Worm (Caenorhabditis elegans) whole organism, early embryonic: Measurements from ENCODE around the gene C28H8.2.
A peak's percentile ranks its signal among the peaks of the same experiment; 100 is the strongest.

Experiments
- B0310.2 ChIP-seq: sonication (generic microtip); optimal IDR thresholded peaks from 2 replicates; lab custom pipeline; 2016; ENCODE audit warnings: mild to moderate bottlenecking, missing genetic modification characterization, missing compliant biosample characterization
- F13C5.2 ChIP-seq: sonication (generic microtip); optimal IDR thresholded peaks from 2 replicates; lab custom pipeline; 2017; ENCODE audit warnings: mild to moderate bottlenecking, missing genetic modification characterization, inconsistent platforms, missing compliant biosample characterization
- aly-1 ChIP-seq: sonication (generic microtip); optimal IDR thresholded peaks from 2 replicates; lab custom pipeline; 2016; ENCODE audit warnings: missing genetic modification characterization, missing compliant biosample characterization
- ama-1 ChIP-seq: fragments of 150-350 bp; optimal IDR thresholded peaks from 2 replicates; lab custom pipeline; 2014
- ceh-13 ChIP-seq: fragments of 200-800 bp; sonication (Bioruptor generic); optimal IDR thresholded peaks from 2 replicates; lab custom pipeline; 2018; ENCODE audit warnings: mild to moderate bottlenecking, missing genetic modification characterization, missing compliant biosample characterization
- ceh-36 ChIP-seq: sonication (generic microtip); optimal IDR thresholded peaks from 2 replicates; lab custom pipeline; 2016; ENCODE audit warnings: missing genetic modification characterization, inconsistent platforms, missing compliant biosample characterization
- ets-7 ChIP-seq: sonication (generic microtip); optimal IDR thresholded peaks from 2 replicates; lab custom pipeline; 2016; ENCODE audit warnings: missing genotype, missing genetic modification characterization, missing compliant biosample characterization
- flt-1 ChIP-seq: fragments of 200-800 bp; sonication (Bioruptor generic); IDR thresholded peaks from 2 replicates; pipeline ENCODE4 v1.3.6; 2022; ENCODE audit warnings: missing genetic modification characterization, missing compliant biosample characterization
- hmbx-1 ChIP-seq: sonication (generic microtip); optimal IDR thresholded peaks from 2 replicates; lab custom pipeline; 2016; ENCODE audit warnings: mild to moderate bottlenecking, missing genetic modification characterization, missing compliant biosample characterization
- hmg-4 ChIP-seq: fragments of 200-800 bp; sonication (Bioruptor generic); optimal IDR thresholded peaks from 2 replicates; lab custom pipeline; 2018; ENCODE audit warnings: mild to moderate bottlenecking, missing genetic modification characterization, missing compliant biosample characterization
- hnd-1 ChIP-seq: sonication (generic microtip); optimal IDR thresholded peaks from 2 replicates; lab custom pipeline; 2016; ENCODE audit warnings: missing genetic modification characterization, missing compliant biosample characterization
- scrt-1 ChIP-seq: fragments of 200-800 bp; sonication (Bioruptor generic); IDR thresholded peaks from 2 replicates; pipeline ENCODE4 v1.3.6; 2022; ENCODE audit warnings: missing genetic modification characterization, missing compliant biosample characterization
- sea-1 ChIP-seq: fragments of 200-800 bp; sonication (Bioruptor generic); conservative IDR thresholded peaks from 2 replicates; pipeline ENCODE4 v1.3.6; 2022; ENCODE audit warnings: missing genetic modification characterization, missing compliant biosample characterization
- tbx-11 ChIP-seq: fragments of 200-800 bp; sonication (Bioruptor generic); IDR thresholded peaks from 2 replicates; pipeline ENCODE4 v1.3.6; 2022; ENCODE audit warnings: missing genetic modification characterization, missing compliant biosample characterization
- tbx-37 ChIP-seq: fragments of 200-800 bp; sonication (Bioruptor generic); conservative IDR thresholded peaks from 2 replicates; pipeline ENCODE4 v1.3.6; 2022; ENCODE audit warnings: missing genetic modification reagents, missing genetic modification characterization, missing compliant biosample characterization
- tra-4 ChIP-seq: sonication (generic microtip); optimal IDR thresholded peaks from 2 replicates; lab custom pipeline; 2017; ENCODE audit warnings: missing genetic modification characterization, missing compliant biosample characterization

C28H8.2 gene

DNA sequence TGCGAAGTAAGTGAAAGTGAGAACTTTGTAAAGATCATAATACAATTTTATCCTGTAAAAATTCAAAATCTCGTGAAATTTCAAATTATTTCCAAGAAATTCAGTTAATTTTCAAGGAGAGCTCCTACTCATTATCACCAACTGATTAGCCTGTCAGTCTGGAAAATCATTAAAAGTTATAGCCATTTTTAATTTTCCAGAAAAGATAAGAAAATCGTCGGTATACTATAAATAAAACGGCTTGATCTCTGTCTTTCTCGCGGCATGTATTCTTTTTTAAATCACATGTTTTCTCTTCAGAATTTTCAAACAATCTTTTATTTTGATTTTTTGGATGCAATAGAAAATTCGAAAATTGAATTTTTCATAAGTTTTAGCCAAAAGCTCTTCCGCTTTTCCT lies 28.9 kb downstream of the C28H8.2 start:
- TF ChIP-seq hmbx-1 (no peak), aly-1 (tag; lab: Kevin White, UChicago) (no peak), scrt-1 (GFP tag; lab: Robert Waterston, UW) (no peak), F13C5.2 (tag; lab: Kevin White, UChicago) (no peak), hmg-4 (no peak), ets-7 (tag; lab: Kevin White, UChicago) (no peak), tra-4 (tag; lab: Kevin White, UChicago) (no peak), B0310.2 (tag; lab: Kevin White, UChicago) (no peak), sea-1 (no peak), hnd-1 (tag; lab: Kevin White, UChicago) (no peak)

DNA sequence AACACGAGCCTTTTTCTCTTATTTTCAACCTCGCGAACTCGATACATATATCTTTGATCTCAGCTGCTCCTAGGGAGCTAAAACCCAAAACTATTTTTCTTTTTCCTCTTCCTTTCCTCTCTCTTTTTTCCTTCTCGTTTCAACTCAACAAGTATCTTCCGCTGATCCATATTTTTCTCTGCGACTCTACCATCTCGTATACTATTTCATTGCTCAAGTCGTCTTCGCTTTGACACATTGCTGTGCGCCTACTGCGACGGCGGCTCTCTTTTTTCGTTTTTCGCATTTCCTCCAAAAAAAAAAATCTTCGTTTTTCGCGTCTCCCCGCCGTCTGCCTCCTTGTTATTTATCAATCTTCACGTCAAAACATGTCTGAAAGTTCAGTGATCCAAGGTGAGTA lies 29.7 kb downstream of the C28H8.2 start:
- TF ChIP-seq scrt-1 (GFP tag; lab: Robert Waterston, UW) (no peak), hnd-1 (tag; lab: Kevin White, UChicago) (no peak), F13C5.2 (tag; lab: Kevin White, UChicago) (no peak), sea-1 (no peak), B0310.2 (tag; lab: Kevin White, UChicago) (no peak), ceh-36 (tag; lab: Kevin White, UChicago) (no peak), ama-1 (lab: Kevin White, UChicago) (no peak), hmg-4 (no peak), tbx-37 (GFP tag; lab: Robert Waterston, UW) (no peak), tra-4 (tag; lab: Kevin White, UChicago) (no peak), ceh-13 (no peak), aly-1 (tag; lab: Kevin White, UChicago) (no peak)

DNA sequence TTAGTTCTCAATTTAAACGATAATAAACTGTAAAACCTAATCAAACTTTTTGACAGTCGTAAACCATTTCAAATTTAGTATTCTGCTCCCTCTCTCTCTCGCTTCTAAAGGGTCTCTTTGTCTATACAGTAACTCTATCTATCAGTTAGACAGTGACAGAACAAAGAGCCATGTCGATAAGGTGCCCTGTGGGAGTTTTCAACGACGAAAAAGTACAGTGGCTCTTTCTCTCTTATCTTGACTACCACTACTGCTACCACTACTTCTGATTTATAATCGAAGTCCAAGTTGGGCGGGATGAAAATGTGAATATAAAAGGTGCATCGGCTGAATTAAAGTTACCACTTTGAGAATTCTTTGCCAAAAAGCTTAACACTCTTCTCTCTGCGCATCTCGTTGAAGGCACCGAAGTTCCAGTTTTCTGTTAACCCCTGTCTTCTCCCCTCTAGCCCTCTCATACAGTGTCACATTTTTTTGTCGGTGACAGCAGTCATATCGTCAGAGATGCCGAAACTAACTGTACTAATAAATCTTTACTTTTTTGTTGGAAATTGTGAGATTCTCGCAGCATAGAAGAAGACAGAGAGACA lies 30.7 kb downstream of the C28H8.2 start:
- TF ChIP-seq hmg-4, result no peak
- TF ChIP-seq B0310.2 (tag; lab: Kevin White, UChicago), result no peak
- TF ChIP-seq hmbx-1, result no peak
- no peak for TF ChIP-seq tbx-11 (GFP tag; lab: Robert Waterston, UW)

DNA sequence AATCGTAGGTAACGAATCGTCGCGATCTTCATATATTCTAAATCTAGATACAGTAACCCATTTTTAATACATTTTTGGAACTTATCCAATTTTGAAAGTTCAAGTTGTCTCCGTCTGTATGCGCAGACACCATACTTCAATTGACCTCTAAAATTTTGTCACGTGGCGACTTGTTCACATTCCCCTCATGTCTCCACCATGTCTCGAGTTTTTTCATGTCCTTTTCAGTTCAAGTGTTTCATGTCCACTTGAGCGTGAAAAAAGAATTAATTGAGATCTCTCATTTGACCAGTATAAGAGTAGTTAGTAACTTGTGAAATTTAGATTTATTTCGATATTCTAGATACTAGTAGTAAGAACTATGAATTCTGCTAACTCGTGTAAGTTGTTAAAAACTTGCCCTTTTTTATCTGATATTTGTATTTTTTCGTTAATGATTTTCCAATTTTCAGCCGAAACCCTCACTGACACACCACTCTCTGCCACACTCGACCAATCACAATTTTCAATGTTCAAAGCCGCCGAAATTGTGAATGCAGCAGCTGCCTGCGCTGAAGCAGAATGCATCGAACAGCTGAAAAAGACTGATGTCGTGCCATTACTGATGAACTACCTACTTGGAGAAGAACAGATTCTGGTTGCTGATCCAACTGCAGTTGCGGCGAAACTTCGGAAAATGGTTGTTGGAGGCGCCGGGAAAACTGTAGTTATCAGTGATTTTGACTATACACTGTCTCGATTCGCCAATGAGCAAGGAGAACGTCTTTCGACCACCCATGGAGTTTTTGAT lies 31.7 kb downstream of the C28H8.2 start:
- no peak for TF ChIP-seq flt-1
- TF ChIP-seq hmg-4, result no peak
- TF ChIP-seq tbx-11 (GFP tag; lab: Robert Waterston, UW), result no peak
- TF ChIP-seq ceh-13, result no peak
- no peak for TF ChIP-seq ceh-36 (tag; lab: Kevin White, UChicago)
- TF ChIP-seq scrt-1 (GFP tag; lab: Robert Waterston, UW), result no peak
- no peak for TF ChIP-seq F13C5.2 (tag; lab: Kevin White, UChicago)

DNA sequence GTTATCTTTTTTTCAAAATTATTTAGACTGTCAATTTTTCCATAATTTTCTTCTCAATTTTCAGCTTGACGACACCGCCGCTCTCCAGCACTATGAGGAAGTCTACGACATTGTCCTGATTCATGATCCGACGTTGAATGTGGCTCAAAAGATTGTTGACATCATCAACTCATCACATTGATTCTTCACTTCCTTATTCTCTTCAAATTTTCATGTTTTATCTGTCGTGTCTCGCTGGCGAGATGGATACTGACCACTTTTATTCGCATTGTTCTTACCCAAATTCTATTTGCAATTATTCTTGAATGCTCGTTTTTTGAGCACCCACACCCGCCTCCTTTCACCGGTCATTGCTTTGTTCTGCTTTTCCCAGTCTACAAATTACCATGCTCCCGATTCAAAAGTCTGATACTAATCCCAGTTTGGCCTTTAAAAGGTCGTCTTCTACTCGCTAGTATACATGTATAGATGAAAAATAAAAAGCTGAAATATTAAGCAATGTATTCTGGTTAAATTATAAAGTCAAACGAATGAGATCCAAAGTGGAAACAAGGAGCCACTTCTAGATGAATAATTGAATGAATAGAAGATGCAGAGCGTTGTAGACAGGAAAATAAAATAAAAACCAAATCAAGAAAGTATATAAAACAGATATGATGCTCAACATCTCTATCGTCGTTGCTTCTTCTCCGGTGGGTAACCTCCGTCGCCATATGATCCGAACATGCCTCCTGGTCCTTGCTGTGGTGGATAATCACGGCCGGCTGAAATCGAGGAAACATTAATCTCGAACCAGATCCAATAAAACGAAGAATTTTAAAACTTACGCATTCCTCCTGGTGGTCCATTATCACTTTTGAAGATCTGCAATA lies 33.2 kb downstream of the C28H8.2 start:
- TF ChIP-seq ceh-13 (no peak), aly-1 (tag; lab: Kevin White, UChicago) (no peak), tbx-37 (GFP tag; lab: Robert Waterston, UW) (no peak), tra-4 (tag; lab: Kevin White, UChicago) (no peak)

DNA sequence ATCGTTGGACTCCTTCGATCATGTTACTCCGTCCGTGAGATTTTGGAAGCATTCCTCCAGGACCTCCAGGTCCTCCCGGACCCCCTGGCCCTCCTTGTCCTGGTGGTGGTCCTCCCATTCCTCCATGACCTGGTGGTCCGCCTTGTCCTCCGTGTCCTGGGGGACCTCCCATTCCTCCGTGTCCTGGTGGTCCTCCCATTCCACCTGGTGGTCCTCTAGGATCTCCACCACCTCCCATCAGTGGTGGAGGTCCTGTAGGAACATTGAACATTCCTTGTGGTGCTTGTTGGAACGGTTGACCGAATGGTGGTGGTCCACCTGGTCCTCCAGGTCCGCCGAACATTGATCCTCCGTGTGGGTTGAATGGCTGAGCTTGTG lies 33.8 kb downstream of the C28H8.2 start:
- 0 out of 2 replicates have a peak, but pooled peaks have one; percentile 21 for TF ChIP-seq tbx-11 (GFP tag; lab: Robert Waterston, UW)
- TF ChIP-seq ets-7 (tag; lab: Kevin White, UChicago), result no peak
- no peak for TF ChIP-seq aly-1 (tag; lab: Kevin White, UChicago)
- TF ChIP-seq hmbx-1, result no peak
- TF ChIP-seq sea-1, result no peak
- TF ChIP-seq tra-4 (tag; lab: Kevin White, UChicago), result no peak
- no peak for TF ChIP-seq ceh-36 (tag; lab: Kevin White, UChicago)
- TF ChIP-seq ama-1 (lab: Kevin White, UChicago), result no peak
- no peak for TF ChIP-seq flt-1
- peak; percentile 2 for TF ChIP-seq ceh-13

DNA sequence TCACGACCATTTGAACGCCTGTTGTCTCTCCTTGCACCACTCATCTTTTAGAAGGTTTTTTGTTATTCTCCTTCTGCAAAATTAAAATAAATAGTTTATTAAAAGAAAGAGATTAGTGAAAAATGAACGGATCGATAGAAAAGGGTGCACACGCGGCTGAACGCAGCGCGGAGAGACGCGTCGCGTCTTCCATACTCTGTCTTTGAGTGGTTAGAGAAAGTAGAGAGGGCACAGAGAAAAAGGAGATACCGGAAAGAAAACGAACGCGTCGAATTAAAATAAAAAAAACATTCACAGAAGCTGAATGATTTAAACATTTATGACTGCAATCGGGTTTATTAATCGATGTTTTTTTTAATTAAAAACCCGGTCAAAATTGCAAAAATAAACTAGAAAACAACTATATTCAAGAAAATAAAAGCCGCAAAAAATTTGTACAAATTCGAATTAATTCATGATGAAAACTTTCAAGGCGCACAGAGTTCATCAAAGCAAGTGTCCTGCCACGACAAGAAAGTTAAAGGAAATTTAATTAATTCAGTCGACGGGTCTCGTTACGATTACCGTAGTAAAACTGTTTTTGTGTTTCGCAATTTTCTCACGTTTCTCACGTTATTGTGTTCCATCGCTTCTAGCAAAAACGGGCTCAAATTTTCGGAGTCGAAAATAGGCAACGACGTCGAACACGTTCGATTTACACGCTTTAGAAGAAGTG lies 38.2 kb downstream of the C28H8.2 start, which contains the start of the genes nono-1 and nop-1:
nono-1 (minus strand) TSS at position 75 of the 715 bp plus-strand sequence.
nop-1 (plus strand) TSS at position 551 of the 715 bp plus-strand sequence.
- TF ChIP-seq F13C5.2 (tag; lab: Kevin White, UChicago), result peak; percentile 2
- TF ChIP-seq hmg-4, result peak; percentile 49
- no peak for TF ChIP-seq ceh-13

DNA sequence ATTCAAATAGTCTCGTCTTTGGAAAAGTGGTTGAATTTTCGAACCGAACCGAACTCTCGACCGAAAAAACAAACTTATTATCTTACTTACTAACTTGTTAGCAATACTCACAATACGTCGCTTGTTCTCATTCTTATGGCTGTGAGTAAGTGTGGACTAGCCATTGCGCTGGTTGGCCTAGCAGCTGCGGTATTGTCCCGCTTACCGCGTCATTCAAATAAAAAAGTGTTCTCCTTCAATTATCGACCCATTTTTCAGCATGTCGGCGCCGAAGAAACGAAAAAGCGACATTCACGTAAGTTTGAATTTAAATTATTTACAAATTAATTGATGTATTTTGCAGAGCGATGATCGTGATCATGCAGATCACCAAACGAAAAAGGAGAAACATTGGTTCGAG lies 38.9 kb downstream of the C28H8.2 start:
- TF ChIP-seq B0310.2 (tag; lab: Kevin White, UChicago), result no peak
